Worm (Caenorhabditis elegans): ENCODE data around the gene F28H7.7.

DNA sequence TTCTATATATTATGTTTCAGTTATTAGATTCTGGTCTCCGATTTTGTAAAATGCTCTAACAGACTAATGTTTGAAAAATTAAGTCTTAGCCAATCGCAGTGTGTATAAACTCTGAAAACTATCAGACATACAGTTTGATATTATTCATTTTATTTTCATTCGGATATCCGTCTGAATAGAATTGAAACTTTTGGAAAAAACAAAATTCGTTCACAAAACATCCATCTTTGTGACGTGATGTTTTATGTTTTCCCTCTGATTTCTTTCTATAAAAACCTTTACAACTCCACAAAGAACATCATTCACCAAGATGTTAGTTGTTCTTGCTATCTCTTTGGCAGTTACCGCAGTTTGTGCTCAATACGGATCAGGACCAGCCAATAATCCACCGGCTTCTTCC, 39.5 kb upstream of the F28H7.7 start, which contains the start of gene ule-3:
- TF ChIP-seq ces-1 (GFP tag; optimal IDR thresholded peaks at IDR 0.05) (no peak), zip-8 (tag; optimal IDR thresholded peaks at IDR 0.05) (no peak), ztf-11 (tag; optimal IDR thresholded peaks at IDR 0.05) (no peak), blmp-1 (tag; optimal IDR thresholded peaks at IDR 0.05) (no peak), unc-62 (GFP tag; optimal IDR thresholded peaks at IDR 0.05) (no peak), elt-3 (tag; optimal IDR thresholded peaks at IDR 0.05) (no peak), unc-39 (tag; optimal IDR thresholded peaks at IDR 0.05) (no peak), nhr-28 (tag; optimal IDR thresholded peaks at IDR 0.05) (no peak), nhr-237 (tag; optimal IDR thresholded peaks at IDR 0.05) (no peak), tbx-8 (GFP tag; optimal IDR thresholded peaks at IDR 0.05) (no peak)
